Worm (Caenorhabditis elegans): ENCODE data around the gene clec-119.

ce11 chrII:1306550-1306949 is 50.8 kb downstream of the clec-119 start:
- no peak for TF ChIP-seq F13C5.2 (tag; optimal IDR thresholded peaks at IDR 0.05)
- TF ChIP-seq hmbx-1 (tag; optimal IDR thresholded peaks at IDR 0.05): no peak
